Worm (Caenorhabditis elegans): Measurements from ENCODE around the gene xpo-3.

ce11 chrIV:7868607-7869006 lies 55.2 kb downstream of the xpo-3 start, which contains the start of gene flp-10:
- no peak for TF ChIP-seq tab-1 (GFP tag; IDR thresholded peaks at IDR 0.05)
- TF ChIP-seq cog-1 (tag; optimal IDR thresholded peaks at IDR 0.05): no peak
- TF ChIP-seq ref-1 (GFP tag; conservative IDR thresholded peaks at IDR 0.05): no peak
- TF ChIP-seq T22C8.4 (GFP tag; IDR thresholded peaks at IDR 0.05): no peak
- TF ChIP-seq ztf-29 (GFP tag; IDR thresholded peaks at IDR 0.05): no peak
- TF ChIP-seq klf-2 (GFP tag; conservative IDR thresholded peaks at IDR 0.05): no peak
- no peak for TF ChIP-seq ztf-23 (GFP tag; IDR thresholded peaks at IDR 0.05)
- TF ChIP-seq med-1 (GFP tag; optimal IDR thresholded peaks at IDR 0.05; ENCODE audit: insufficient read depth): no peak

All from whole organism, midembryonic.